Fruit fly (Drosophila melanogaster) whole organism, wandering third instar larva: ENCODE data around the gene Grip75.

ENCODE experiments used
- Abd-B ChIP-seq: fragments of >200 bp; optimal IDR thresholded peaks from 2 replicates; lab custom pipeline; 2017; ENCODE audit warnings: missing biosample characterization, missing genetic modification characterization
- CG32264 ChIP-seq: fragments of 200-800 bp; sonication (Bioruptor generic); optimal IDR thresholded peaks from 2 replicates; lab custom pipeline; 2016; ENCODE audit warnings: missing biosample characterization, missing genetic modification characterization
- CG9705 ChIP-seq: fragments of 200-800 bp; sonication (Bioruptor generic); optimal IDR thresholded peaks from 2 replicates; lab custom pipeline; 2018; ENCODE audit warnings: missing biosample characterization, mild to moderate bottlenecking, missing genetic modification characterization
- CrebA ChIP-seq: fragments of 200-800 bp; sonication (Bioruptor generic); optimal IDR thresholded peaks from 2 replicates; lab custom pipeline; 2016; ENCODE audit warnings: missing biosample characterization, mild to moderate bottlenecking, missing genetic modification characterization, borderline replicate concordance
- Dfd ChIP-seq: fragments of >200 bp; optimal IDR thresholded peaks from 2 replicates; lab custom pipeline; 2017; ENCODE audit warnings: missing biosample characterization, missing genetic modification characterization
- Dif ChIP-seq: fragments of 200-275, 200-300 bp; sonication (Bioruptor generic); optimal IDR thresholded peaks from 2 replicates; lab custom pipeline; 2018; ENCODE audit warnings: missing biosample characterization, missing genetic modification characterization; ENCODE audit not compliant: partially characterized antibody
- GATAd ChIP-seq: sonication (Bioruptor generic); optimal IDR thresholded peaks from 2 replicates; lab custom pipeline; 2016; ENCODE audit warnings: missing biosample characterization, missing genetic modification characterization
- HLH106 ChIP-seq: fragments of 200-800 bp; optimal IDR thresholded peaks from 3 replicates; lab custom pipeline; 2019; ENCODE audit warnings: missing biosample characterization, mild to moderate bottlenecking, missing genetic modification characterization, moderate library complexity
- Hnf4 ChIP-seq: fragments of 200-800 bp; sonication (Bioruptor generic); optimal IDR thresholded peaks from 2 replicates; lab custom pipeline; 2016; ENCODE audit warnings: missing biosample characterization, mild to moderate bottlenecking, missing genetic modification characterization
- Hr78 ChIP-seq: fragments of >200 bp; optimal IDR thresholded peaks from 2 replicates; lab custom pipeline; 2017; ENCODE audit warnings: missing biosample characterization, missing genetic modification characterization
- Hr83 ChIP-seq: fragments of 200-300 bp; sonication (Bioruptor generic); optimal IDR thresholded peaks from 2 replicates; lab custom pipeline; 2016; ENCODE audit warnings: missing biosample characterization, mild to moderate bottlenecking, missing genetic modification characterization, moderate library complexity; ENCODE audit not compliant: poor library complexity, severe bottlenecking
- Jra ChIP-seq: sonication (Bioruptor generic); optimal IDR thresholded peaks from 2 replicates; lab custom pipeline; 2016; ENCODE audit warnings: missing biosample characterization, missing genetic modification characterization
- Mio ChIP-seq: sonication (Bioruptor generic); optimal IDR thresholded peaks from 2 replicates; lab custom pipeline; 2016; ENCODE audit warnings: missing biosample characterization, missing genetic modification characterization
- Myc ChIP-seq: fragments of >200 bp; optimal IDR thresholded peaks from 2 replicates; lab custom pipeline; 2017
- N ChIP-seq: fragments of >200 bp; optimal IDR thresholded peaks from 2 replicates; lab custom pipeline; 2018; ENCODE audit warnings: missing biosample characterization, missing external identifiers, missing genetic modification characterization
- OdsH ChIP-seq: fragments of 200-800 bp; sonication (Bioruptor generic); optimal IDR thresholded peaks from 2 replicates; lab custom pipeline; 2016; ENCODE audit warnings: missing biosample characterization, mild to moderate bottlenecking, missing genetic modification characterization
- Rel ChIP-seq, 2 experiments: fragments of 200-800 bp; sonication (Bioruptor generic) in 1 of 2; optimal IDR thresholded peaks; 2 replicates in 1 of 2; 3 replicates in 1 of 2; lab custom pipeline; 2016 to 2019; ENCODE audit warnings: mild to moderate bottlenecking in 2 of 2, missing biosample characterization in 2 of 2, missing genetic modification characterization in 2 of 2, moderate library complexity in 1 of 2
- Sp1 ChIP-seq: fragments of 200-800 bp; sonication (Bioruptor generic); optimal IDR thresholded peaks from 3 replicates; lab custom pipeline; 2019; ENCODE audit warnings: missing biosample characterization, mild to moderate bottlenecking, missing genetic modification characterization, moderate library complexity
- Vsx2 ChIP-seq: fragments of 200-300, 225-300 bp; sonication (Bioruptor generic); optimal IDR thresholded peaks from 2 replicates; lab custom pipeline; 2018; ENCODE audit warnings: missing biosample characterization, missing genetic modification characterization; ENCODE audit not compliant: partially characterized antibody
- br ChIP-seq: fragments of 200-800 bp; sonication (Bioruptor generic); optimal IDR thresholded peaks from 2 replicates; lab custom pipeline; 2016; ENCODE audit warnings: missing biosample characterization, missing genetic modification characterization
- brk ChIP-seq: fragments of 200-800 bp; sonication (Bioruptor generic); optimal IDR thresholded peaks from 2 replicates; lab custom pipeline; 2016; ENCODE audit warnings: missing biosample characterization, mild to moderate bottlenecking, missing genetic modification characterization
- dl ChIP-seq, 2 experiments: fragments of 175-275, 200-275 bp in 1 of 2; fragments of 200-275 bp in 1 of 2; sonication (Bioruptor generic); optimal IDR thresholded peaks; lab custom pipeline; 2018; ENCODE audit warnings: mild to moderate bottlenecking in 2 of 2, missing biosample characterization in 2 of 2, missing genetic modification characterization in 2 of 2, moderate library complexity in 2 of 2; ENCODE audit not compliant: partially characterized antibody in 2 of 2, insufficient read depth in 1 of 2
- dmrt93B ChIP-seq: fragments of 200-800 bp; sonication (Bioruptor generic); optimal IDR thresholded peaks from 2 replicates; lab custom pipeline; 2018; ENCODE audit warnings: missing biosample characterization, mild to moderate bottlenecking, missing genetic modification characterization
- dsf ChIP-seq: sonication (Bioruptor generic); optimal IDR thresholded peaks from 2 replicates; lab custom pipeline; 2016; ENCODE audit warnings: missing biosample characterization, missing genetic modification characterization, borderline replicate concordance
- ey ChIP-seq: fragments of 200-800 bp; sonication (Bioruptor generic); optimal IDR thresholded peaks from 2 replicates; lab custom pipeline; 2016; ENCODE audit warnings: missing biosample characterization, missing genetic modification characterization
- foxo ChIP-seq, 2 experiments: fragments of 200-800 bp; sonication (Bioruptor generic); optimal IDR thresholded peaks; 2 replicates in 1 of 2; 3 replicates in 1 of 2; lab custom pipeline; 2016 to 2017; ENCODE audit warnings: missing biosample characterization in 2 of 2, missing genetic modification characterization in 2 of 2
- fru ChIP-seq: fragments of 200-800 bp; sonication (Bioruptor generic); optimal IDR thresholded peaks from 3 replicates; lab custom pipeline; 2016; ENCODE audit warnings: missing biosample characterization, mild to moderate bottlenecking, missing genetic modification characterization
- h ChIP-seq: fragments of 200-800 bp; sonication (Bioruptor generic); optimal IDR thresholded peaks from 3 replicates; lab custom pipeline; 2016; ENCODE audit warnings: missing biosample characterization, mild to moderate bottlenecking, missing genetic modification characterization
- jim ChIP-seq: fragments of 175-275, 200-325 bp; sonication (Bioruptor generic); optimal IDR thresholded peaks from 2 replicates; lab custom pipeline; 2016; ENCODE audit warnings: missing biosample characterization, mild to moderate bottlenecking, missing genetic modification characterization
- lola ChIP-seq: fragments of >200 bp; optimal IDR thresholded peaks from 2 replicates; lab custom pipeline; 2017; ENCODE audit warnings: missing biosample characterization, missing genetic modification characterization
- pan ChIP-seq: fragments of >200 bp; optimal IDR thresholded peaks from 2 replicates; lab custom pipeline; 2017
- psq ChIP-seq: fragments of 200-800 bp; sonication (Bioruptor generic); optimal IDR thresholded peaks from 3 replicates; lab custom pipeline; 2017; ENCODE audit warnings: missing biosample characterization, mild to moderate bottlenecking, missing genetic modification characterization, moderate library complexity
- rgr ChIP-seq: fragments of 200-800 bp; sonication (Bioruptor generic); optimal IDR thresholded peaks from 3 replicates; lab custom pipeline; 2016; ENCODE audit warnings: missing biosample characterization, mild to moderate bottlenecking, missing genetic modification characterization
- sage ChIP-seq: fragments of 200-800 bp; sonication (Bioruptor generic); optimal IDR thresholded peaks from 2 replicates; lab custom pipeline; 2016; ENCODE audit warnings: missing biosample characterization, mild to moderate bottlenecking, missing genetic modification characterization
- sv ChIP-seq: fragments of 200-800 bp; sonication (Bioruptor generic); optimal IDR thresholded peaks from 3 replicates; lab custom pipeline; 2016; ENCODE audit warnings: missing biosample characterization, missing genetic modification characterization
- tai ChIP-seq: sonication (Bioruptor generic); optimal IDR thresholded peaks from 2 replicates; lab custom pipeline; 2016; ENCODE audit warnings: missing biosample characterization, missing genetic modification characterization
- usp ChIP-seq: fragments of >200 bp; optimal IDR thresholded peaks from 2 replicates; lab custom pipeline; 2017; ENCODE audit warnings: missing biosample characterization, missing genetic modification characterization
- woc ChIP-seq: sonication (Bioruptor generic); optimal IDR thresholded peaks from 2 replicates; lab custom pipeline; 2016; ENCODE audit warnings: missing biosample characterization, mild to moderate bottlenecking, missing genetic modification characterization

The Grip75 gene

dm6 chr2L:10516470-10517048 lies 33.5 kb downstream of the Grip75 start (continued):
- TF ChIP-seq CG9705 (GFP tag; lab: Kevin White, UChicago), result peak; percentile 32
- TF ChIP-seq, all 38 proteins: peak for 14

- TF ChIP-seq Hr78, result no peak
- TF ChIP-seq Hr83 (GFP tag; lab: Kevin White, UChicago), result peak; percentile 46
- TF ChIP-seq jim (GFP tag; lab: Kevin White, UChicago), result no peak
- TF ChIP-seq fru (GFP tag; lab: Kevin White, UChicago), result peak; percentile 20
- no peak for TF ChIP-seq sage (GFP tag; lab: Kevin White, UChicago)
- TF ChIP-seq woc (GFP tag; lab: Kevin White, UChicago), result peak; percentile 25
- TF ChIP-seq dl (GFP tag; optimal IDR thresholded peaks at IDR 0.05; lab: Kevin White, UChicago; ENCODE audit: insufficient read depth in 1 of 2, partially characterized antibody in 2 of 2), result no peak
- no peak for TF ChIP-seq lola
- TF ChIP-seq Jra (GFP tag; lab: Kevin White, UChicago), result no peak
- TF ChIP-seq Mio (GFP tag; lab: Kevin White, UChicago), result no peak
- TF ChIP-seq Rel (GFP tag; optimal IDR thresholded peaks at IDR 0.05; lab: Kevin White, UChicago), result no peak
- TF ChIP-seq Rel (tag; optimal IDR thresholded peaks at IDR 0.05; lab: Kevin White, UChicago), result no peak
- no peak for TF ChIP-seq Dfd (GFP tag; lab: Kevin White, UChicago)
- no peak for TF ChIP-seq br (GFP tag; lab: Kevin White, UChicago)
- TF ChIP-seq Vsx2 (GFP tag; lab: Kevin White, UChicago), result no peak
- no peak for TF ChIP-seq Myc (lab: Kevin White, UChicago)
Observed at dm6 chr2L:10517085-10517484, 34.0 kb downstream of the Grip75 start, which contains the start of the genes Fatp1 and Lrr47. Gene Fatp1 (minus strand): TSS chr2L:10517218. Gene Lrr47 (plus strand): TSS chr2L:10517335.

- TF ChIP-seq Hnf4 (GFP tag; lab: Kevin White, UChicago), result peak; percentile 81
- no peak for TF ChIP-seq GATAd (GFP tag; lab: Kevin White, UChicago)
- TF ChIP-seq sv (GFP tag; lab: Kevin White, UChicago), result no peak
- peak; percentile 81 for TF ChIP-seq rgr (GFP tag; lab: Kevin White, UChicago)
- peak; percentile 53 for TF ChIP-seq dmrt93B
- TF ChIP-seq psq (GFP tag; lab: Kevin White, UChicago), result peak; percentile 73
- peak; percentile 53 for TF ChIP-seq CG32264
- peak; percentile 80 for TF ChIP-seq br (GFP tag; lab: Kevin White, UChicago)
- peak; percentile 84 for TF ChIP-seq HLH106 (tag; lab: Kevin White, UChicago)
- TF ChIP-seq ey (GFP tag; lab: Kevin White, UChicago), result peak; percentile 84
- no peak for TF ChIP-seq Abd-B (GFP tag; lab: Kevin White, UChicago)
- no peak for TF ChIP-seq usp
- TF ChIP-seq N, result no peak
- peak; percentile 78 for TF ChIP-seq OdsH (GFP tag; lab: Kevin White, UChicago)
- peak; percentile 44 for TF ChIP-seq woc (GFP tag; lab: Kevin White, UChicago)
- peak; percentile 10 to 82 for TF ChIP-seq foxo (GFP tag; optimal IDR thresholded peaks at IDR 0.05; lab: Kevin White, UChicago)
- TF ChIP-seq Rel (GFP tag; optimal IDR thresholded peaks at IDR 0.05; lab: Kevin White, UChicago), result no peak
- TF ChIP-seq Rel (tag; optimal IDR thresholded peaks at IDR 0.05; lab: Kevin White, UChicago), result peak; percentile 21
- TF ChIP-seq Hr78, result no peak
- TF ChIP-seq dl (GFP tag; optimal IDR thresholded peaks at IDR 0.05; lab: Kevin White, UChicago; ENCODE audit: insufficient read depth in 1 of 2, partially characterized antibody in 2 of 2), result no peak
- TF ChIP-seq Myc (lab: Kevin White, UChicago), result no peak
- peak; percentile 10 for TF ChIP-seq CG9705 (GFP tag; lab: Kevin White, UChicago)
- peak; percentile 34 for TF ChIP-seq tai (GFP tag; lab: Kevin White, UChicago)
- no peak for TF ChIP-seq lola
- TF ChIP-seq brk (GFP tag; lab: Kevin White, UChicago), result peak; percentile 50
- no peak for TF ChIP-seq Dif (GFP tag; lab: Kevin White, UChicago)
- no peak for TF ChIP-seq Dfd (GFP tag; lab: Kevin White, UChicago)
- TF ChIP-seq h (GFP tag; lab: Kevin White, UChicago), result peak; percentile 90
- TF ChIP-seq dsf (GFP tag; lab: Kevin White, UChicago), result peak; percentile 11
- peak; percentile 84 for TF ChIP-seq fru (GFP tag; lab: Kevin White, UChicago)
- TF ChIP-seq pan (lab: Kevin White, UChicago), result no peak
- TF ChIP-seq sage (GFP tag; lab: Kevin White, UChicago), result peak; percentile 73
- no peak for TF ChIP-seq Jra (GFP tag; lab: Kevin White, UChicago)
- TF ChIP-seq Hr83 (GFP tag; lab: Kevin White, UChicago), result no peak
- no peak for TF ChIP-seq Vsx2 (GFP tag; lab: Kevin White, UChicago)
- no peak for TF ChIP-seq jim (GFP tag; lab: Kevin White, UChicago)
- no peak for TF ChIP-seq CrebA
- TF ChIP-seq Sp1, result peak; percentile 78
- no peak for TF ChIP-seq Mio (GFP tag; lab: Kevin White, UChicago)
Observed at dm6 chr2L:10519225-10519624, 36.1 kb downstream of the Grip75 start.
